Fruit fly (Drosophila melanogaster) whole organism, embryonic: ENCODE results near the gene CG14535.

Experiments
- Antp ChIP-seq: fragments of 200-800 bp; sonication (Bioruptor generic); optimal IDR thresholded peaks from 3 replicates; lab custom pipeline; 2016; ENCODE audit warnings: missing biosample characterization, missing genetic modification characterization
- BEAF-32 ChIP-seq: fragments of 200-800 bp; sonication (Bioruptor generic); optimal IDR thresholded peaks from 3 replicates; lab custom pipeline; 2017; ENCODE audit warnings: missing biosample characterization, missing genetic modification characterization, mild to moderate bottlenecking, moderate library complexity, missing genetic modification reagents
- CG10147 ChIP-seq: fragments of 200-800 bp; sonication (Bioruptor generic); optimal IDR thresholded peaks from 2 replicates; lab custom pipeline; 2019; ENCODE audit warnings: missing biosample characterization, mild to moderate bottlenecking, missing genetic modification characterization, moderate library complexity
- CG10543 ChIP-seq: fragments of 200-800 bp; sonication (Bioruptor generic); optimal IDR thresholded peaks from 3 replicates; lab custom pipeline; 2017; ENCODE audit warnings: missing biosample characterization, mild to moderate bottlenecking, missing genetic modification characterization, moderate library complexity
- CG11504 ChIP-seq: fragments of 200-800 bp; sonication (Bioruptor generic); optimal IDR thresholded peaks from 3 replicates; lab custom pipeline; 2019; ENCODE audit warnings: missing biosample characterization, mild to moderate bottlenecking, missing genetic modification characterization, moderate library complexity
- CG12769 ChIP-seq: fragments of 200-800 bp; sonication (Bioruptor generic); optimal IDR thresholded peaks from 2 replicates; lab custom pipeline; 2019; ENCODE audit warnings: missing biosample characterization, mild to moderate bottlenecking, missing genetic modification characterization, moderate library complexity
- CG13287 ChIP-seq: fragments of 200-800 bp; sonication (Bioruptor generic); IDR thresholded peaks from 2 replicates; pipeline ENCODE4 v1.3.6; 2022; ENCODE audit warnings: missing biosample characterization, missing genetic modification characterization; ENCODE audit not compliant: partially characterized antibody
- CG13894 ChIP-seq: fragments of 200-800 bp; sonication (Bioruptor generic); optimal IDR thresholded peaks from 3 replicates; lab custom pipeline; 2018; ENCODE audit warnings: missing biosample characterization, mild to moderate bottlenecking, missing genetic modification characterization, moderate library complexity
- CG15073 ChIP-seq: fragments of 200-800 bp; sonication (Bioruptor generic); optimal IDR thresholded peaks from 2 replicates; lab custom pipeline; 2016; ENCODE audit warnings: missing biosample characterization, missing genetic modification characterization
- CG16813 ChIP-seq: fragments of 200-800 bp; sonication (Bioruptor generic); IDR thresholded peaks from 3 replicates; pipeline ENCODE4 v1.3.6; 2022; ENCODE audit warnings: missing biosample characterization, missing genetic modification characterization; ENCODE audit not compliant: partially characterized antibody
- CG17612 ChIP-seq: fragments of 200-800 bp; sonication (Bioruptor generic); IDR thresholded peaks from 2 replicates; pipeline ENCODE4 v1.3.6; 2022; ENCODE audit warnings: missing biosample characterization, missing genetic modification characterization
- CG30020 ChIP-seq: fragments of 200-800 bp; optimal IDR thresholded peaks from 2 replicates; lab custom pipeline; 2019; ENCODE audit warnings: missing biosample characterization, mild to moderate bottlenecking, missing genetic modification characterization, moderate library complexity
- CG31224 ChIP-seq: fragments of 200-800 bp; sonication (Bioruptor generic); IDR thresholded peaks from 2 replicates; pipeline ENCODE4 v1.3.6; 2022; ENCODE audit warnings: missing biosample characterization, missing genetic modification characterization
- CG31388 ChIP-seq: fragments of 200-800 bp; sonication (Bioruptor generic); optimal IDR thresholded peaks from 2 replicates; lab custom pipeline; 2016; ENCODE audit warnings: missing biosample characterization, missing genetic modification characterization
- CG34376 ChIP-seq: fragments of 200-800 bp; sonication (Bioruptor generic); optimal IDR thresholded peaks from 2 replicates; lab custom pipeline; 2018; ENCODE audit warnings: missing biosample characterization, mild to moderate bottlenecking, missing genetic modification characterization
- CG3726 ChIP-seq: fragments of 200-800 bp; sonication (Bioruptor generic); IDR thresholded peaks from 3 replicates; pipeline ENCODE4, ENCODE4 v1.3.6; 2022; ENCODE audit warnings: missing biosample characterization, missing genetic modification characterization
- CG8281 ChIP-seq: fragments of 200-800 bp; sonication (Bioruptor generic); optimal IDR thresholded peaks from 2 replicates; lab custom pipeline; 2018; ENCODE audit warnings: missing biosample characterization, mild to moderate bottlenecking, missing genetic modification characterization, moderate library complexity
- CG9609 ChIP-seq: fragments of 200-800 bp; sonication (Bioruptor generic); optimal IDR thresholded peaks from 3 replicates; lab custom pipeline; 2016; ENCODE audit warnings: missing biosample characterization, missing genetic modification characterization
- Camta ChIP-seq: fragments of 200-800 bp; sonication (Bioruptor generic); optimal IDR thresholded peaks from 2 replicates; lab custom pipeline; 2016; ENCODE audit warnings: missing biosample characterization, missing genetic modification characterization
- Drgx ChIP-seq: fragments of 200-800 bp; sonication (Bioruptor generic); IDR thresholded peaks from 2 replicates; pipeline ENCODE4 v1.3.6; 2022; ENCODE audit warnings: missing biosample characterization, missing genetic modification characterization
- Hr39 ChIP-seq: fragments of >200 bp; optimal IDR thresholded peaks from 2 replicates; lab custom pipeline; 2017
- Jarid2 ChIP-seq: fragments of 200-800 bp; sonication (Bioruptor generic); optimal IDR thresholded peaks from 3 replicates; lab custom pipeline; 2017; ENCODE audit warnings: mild to moderate bottlenecking, missing biosample characterization, missing genetic modification reagents, missing genetic modification characterization
- Meics ChIP-seq: fragments of 200-800 bp; sonication (Bioruptor generic); optimal IDR thresholded peaks from 2 replicates; lab custom pipeline; 2017; ENCODE audit warnings: missing biosample characterization, mild to moderate bottlenecking, missing genetic modification characterization
- Sox102F ChIP-seq: fragments of 200-800 bp; sonication (Bioruptor generic); optimal IDR thresholded peaks from 2 replicates; lab custom pipeline; 2018; ENCODE audit warnings: missing biosample characterization, mild to moderate bottlenecking, missing genetic modification characterization, moderate library complexity
- Tbp ChIP-seq: fragments of >200 bp; optimal IDR thresholded peaks from 2 replicates; lab custom pipeline; 2018; ENCODE audit warnings: missing biosample characterization, missing genetic modification characterization
- Trl ChIP-seq, 3 experiments: fragments of >200 bp in 2 of 3; fragments of 200-800 bp in 1 of 3; sonication (Bioruptor generic) in 1 of 3; optimal IDR thresholded peaks; 2 replicates in 1 of 3; 3 replicates in 2 of 3; lab custom pipeline; 2016 to 2017; ENCODE audit warnings: missing biosample characterization in 1 of 3, missing genetic modification characterization in 1 of 3
- Xrp1 ChIP-seq: fragments of 200-800 bp; sonication (Bioruptor generic); IDR thresholded peaks from 2 replicates; pipeline ENCODE4 v1.3.6; 2022; ENCODE audit warnings: missing biosample characterization, missing genetic modification characterization
- abd-A ChIP-seq: fragments of 200-800 bp; sonication (Bioruptor generic); optimal IDR thresholded peaks from 3 replicates; lab custom pipeline; 2019; ENCODE audit warnings: missing biosample characterization, mild to moderate bottlenecking, missing genetic modification characterization, moderate library complexity
- ash1 ChIP-seq: fragments of 200-800 bp; sonication (Bioruptor generic); optimal IDR thresholded peaks from 2 replicates; lab custom pipeline; 2018; ENCODE audit warnings: missing biosample characterization, mild to moderate bottlenecking, missing genetic modification characterization
- bsh ChIP-seq, 2 experiments: fragments of 200-800 bp; sonication (Bioruptor generic); optimal IDR thresholded peaks; 2 replicates each; lab custom pipeline; 2017 to 2018; ENCODE audit warnings: mild to moderate bottlenecking in 2 of 2, missing biosample characterization in 2 of 2, missing genetic modification characterization in 2 of 2, moderate library complexity in 1 of 2
- chinmo ChIP-seq: fragments of 200-800 bp; sonication (Bioruptor generic); IDR thresholded peaks from 4 replicates; pipeline ENCODE4 v1.3.6; 2022; ENCODE audit warnings: missing biosample characterization, missing genetic modification characterization; ENCODE audit not compliant: partially characterized antibody
- disco-r ChIP-seq: fragments of 200-800 bp; sonication (Bioruptor generic); optimal IDR thresholded peaks from 2 replicates; lab custom pipeline; 2016; ENCODE audit warnings: missing biosample characterization, missing genetic modification characterization
- eve ChIP-seq, 2 experiments: fragments of >200 bp; optimal IDR thresholded peaks; 2 replicates each; lab custom pipeline; 2017; ENCODE audit warnings: missing biosample characterization in 2 of 2, missing genetic modification characterization in 2 of 2
- grau ChIP-seq: fragments of 200-800 bp; optimal IDR thresholded peaks from 3 replicates; lab custom pipeline; 2019; ENCODE audit warnings: missing biosample characterization, mild to moderate bottlenecking, missing genetic modification characterization, moderate library complexity
- gsb-n ChIP-seq: fragments of 200-800 bp; sonication (Bioruptor generic); optimal IDR thresholded peaks from 3 replicates; lab custom pipeline; 2018; ENCODE audit warnings: missing biosample characterization, mild to moderate bottlenecking, missing genetic modification characterization
- inv ChIP-seq: fragments of 200-800 bp; sonication (Bioruptor generic); IDR thresholded peaks from 2 replicates; pipeline ENCODE4 v1.3.6; 2022; ENCODE audit warnings: missing biosample characterization, missing genetic modification characterization; ENCODE audit not compliant: partially characterized antibody
- lbe ChIP-seq: fragments of 200-800 bp; sonication (Bioruptor generic); optimal IDR thresholded peaks from 2 replicates; lab custom pipeline; 2016; ENCODE audit warnings: missing biosample characterization, mild to moderate bottlenecking, missing genetic modification characterization
- nerfin-2 ChIP-seq: fragments of 200-800 bp; sonication (Bioruptor generic); IDR thresholded peaks from 2 replicates; pipeline ENCODE4 v1.3.6; 2022; ENCODE audit warnings: missing biosample characterization, missing genetic modification characterization; ENCODE audit not compliant: partially characterized antibody
- nmo ChIP-seq: fragments of 200-800 bp; sonication (Bioruptor generic); optimal IDR thresholded peaks from 2 replicates; lab custom pipeline; 2018; ENCODE audit warnings: missing biosample characterization, mild to moderate bottlenecking, missing genetic modification characterization, moderate library complexity
- nom ChIP-seq: fragments of 200-800 bp; sonication (Bioruptor generic); optimal IDR thresholded peaks from 2 replicates; lab custom pipeline; 2017; ENCODE audit warnings: missing biosample characterization, missing genetic modification characterization, mild to moderate bottlenecking, moderate library complexity, missing genetic modification reagents
- sd ChIP-seq: fragments of 200-800 bp; sonication (Bioruptor generic); optimal IDR thresholded peaks from 3 replicates; lab custom pipeline; 2018; ENCODE audit warnings: missing biosample characterization, mild to moderate bottlenecking, missing genetic modification characterization, moderate library complexity
- seq ChIP-seq: fragments of 200-800 bp; sonication (Bioruptor generic); IDR thresholded peaks from 2 replicates; pipeline ENCODE4 v1.3.6; 2022; ENCODE audit warnings: missing biosample characterization, missing genetic modification characterization
- tna ChIP-seq: fragments of 200-800 bp; sonication (Bioruptor generic); IDR thresholded peaks from 2 replicates; pipeline ENCODE4 v1.3.6; 2022; ENCODE audit warnings: missing biosample characterization, missing genetic modification characterization; ENCODE audit not compliant: partially characterized antibody
- vfl ChIP-seq: fragments of 200-800 bp; sonication (Bioruptor generic); optimal IDR thresholded peaks from 2 replicates; lab custom pipeline; 2016; ENCODE audit warnings: missing biosample characterization, missing genetic modification characterization
- zfh1 ChIP-seq: fragments of 200-800 bp; sonication (Bioruptor generic); IDR thresholded peaks from 3 replicates; pipeline ENCODE4 v1.3.6; 2022; ENCODE audit warnings: missing biosample characterization, missing genetic modification characterization

The CG14535 gene

dm6 chr2L:7880458-7880857, 25.2 kb upstream of the CG14535 start (continued):
- TF ChIP-seq vfl (GFP tag; lab: Kevin White, UChicago) (no peak), CG12769 (tag; lab: Kevin White, UChicago) (peak; percentile 71), Sox102F (GFP tag; lab: Kevin White, UChicago) (no peak), Antp (GFP tag; lab: Kevin White, UChicago) (no peak), disco-r (GFP tag; lab: Kevin White, UChicago) (no peak), BEAF-32 (GFP tag; lab: Kevin White, UChicago) (no peak), CG31388 (no peak), Meics (no peak), ash1 (no peak), Camta (GFP tag; lab: Kevin White, UChicago) (no peak), nmo (GFP tag; lab: Kevin White, UChicago) (no peak), CG9609 (GFP tag; lab: Kevin White, UChicago) (no peak), gsb-n (tag; lab: Kevin White, UChicago) (peak; percentile 63), CG16813 (GFP tag; lab: Robert Waterston, UW) (no peak), CG30020 (tag; lab: Kevin White, UChicago) (no peak), CG11504 (no peak), tna (GFP tag; lab: Robert Waterston, UW) (no peak), CG34376 (GFP tag; lab: Kevin White, UChicago) (no peak)

dm6 chr2L:7879292-7879894, 24.1 kb upstream of the CG14535 start, which contains the start of gene spz3:
TSS of gene spz3 (minus strand) at chr2L:7879552.
- TF ChIP-seq nom (GFP tag; lab: Kevin White, UChicago), result peak; percentile 96
- no peak for TF ChIP-seq zfh1
- no peak for TF ChIP-seq grau
- TF ChIP-seq Xrp1, result no peak
- peak; percentile 30 for TF ChIP-seq Jarid2 (GFP tag; lab: Kevin White, UChicago)
- peak; percentile 64 for TF ChIP-seq Drgx (GFP tag; lab: Robert Waterston, UW)
- peak; percentile 47 for TF ChIP-seq CG13894 (tag; lab: Kevin White, UChicago)
- TF ChIP-seq Trl (optimal IDR thresholded peaks at IDR 0.05; lab: Kevin White, UChicago), result peak; percentile 21 to 49
- TF ChIP-seq Trl (GFP tag; optimal IDR thresholded peaks at IDR 0.05; lab: Kevin White, UChicago), result no peak
- TF ChIP-seq CG8281 (tag; lab: Kevin White, UChicago), result no peak
- TF ChIP-seq nerfin-2 (GFP tag; lab: Robert Waterston, UW), result no peak
- no peak for TF ChIP-seq seq (GFP tag; lab: Robert Waterston, UW)
- no peak for TF ChIP-seq eve (GFP tag; optimal IDR thresholded peaks at IDR 0.05; lab: Kevin White, UChicago)
- no peak for TF ChIP-seq CG10147 (GFP tag; lab: Kevin White, UChicago)
- TF ChIP-seq abd-A (tag; lab: Kevin White, UChicago), result peak; percentile 38
- TF ChIP-seq lbe (GFP tag; lab: Kevin White, UChicago), result peak; percentile 16
- TF ChIP-seq chinmo (GFP tag; lab: Robert Waterston, UW), result peak; percentile 76; the same call in 1 of the 4 replicates
- peak in 1 of 2 experiments; percentile 67 for TF ChIP-seq bsh (GFP tag; optimal IDR thresholded peaks at IDR 0.05; lab: Kevin White, UChicago)
- TF ChIP-seq CG13287 (GFP tag; lab: Robert Waterston, UW), result peak; percentile 28; the same call in 1 of the 2 replicates
- no peak for TF ChIP-seq inv (GFP tag; lab: Robert Waterston, UW)
- TF ChIP-seq CG31224 (GFP tag; lab: Robert Waterston, UW), result no peak
- peak; percentile 22 for TF ChIP-seq CG10543 (GFP tag; lab: Kevin White, UChicago)
- no peak for TF ChIP-seq Hr39 (lab: Kevin White, UChicago)
- no peak for TF ChIP-seq CG3726
- no peak for TF ChIP-seq CG17612 (GFP tag; lab: Robert Waterston, UW)
- peak; percentile 67 for TF ChIP-seq sd (tag; lab: Kevin White, UChicago)
- TF ChIP-seq Tbp, result no peak
- TF ChIP-seq CG15073 (GFP tag; lab: Kevin White, UChicago), result no peak
